Worm (Caenorhabditis elegans) whole organism, L4 larva: ENCODE data around the gene M142.5.

Experiments
- F37D6.2 ChIP-seq: sonication (generic microtip); optimal IDR thresholded peaks from 2 replicates; lab custom pipeline; 2016; ENCODE audit warnings: mild to moderate bottlenecking, missing genetic modification characterization, missing compliant biosample characterization
- Y75B8A.6 ChIP-seq: fragments of 200-800 bp; sonication (Bioruptor generic); IDR thresholded peaks from 2 replicates; pipeline ENCODE4 v1.3.6; 2022; ENCODE audit warnings: missing genetic modification reagents, missing genetic modification characterization, missing compliant biosample characterization
- ZK337.2 ChIP-seq: fragments of 200-800 bp; sonication (Bioruptor generic); IDR thresholded peaks from 2 replicates; pipeline ENCODE4 v1.3.6; 2022; ENCODE audit warnings: missing genetic modification reagents, missing genetic modification characterization, missing compliant biosample characterization
- aha-1 ChIP-seq: fragments of 150-350 bp; peaks from one replicate; lab custom pipeline; 2014; ENCODE audit warnings: missing biosample characterization, missing genetic modification characterization
- aly-2 ChIP-seq: sonication (generic microtip); optimal IDR thresholded peaks from 2 replicates; lab custom pipeline; 2018; ENCODE audit warnings: missing biosample characterization, missing genetic modification characterization
- attf-4 ChIP-seq: sonication (generic microtip); optimal IDR thresholded peaks from 3 replicates; lab custom pipeline; 2017; ENCODE audit warnings: missing biosample characterization, missing genetic modification characterization
- ceh-20 ChIP-seq: fragments of 200-800 bp; sonication (Bioruptor generic); IDR thresholded peaks from 2 replicates; pipeline ENCODE4 v1.3.6; 2022; ENCODE audit warnings: missing genetic modification reagents, missing genetic modification characterization, missing compliant biosample characterization
- ceh-28 ChIP-seq: fragments of 150-350 bp; optimal IDR thresholded peaks from 2 replicates; lab custom pipeline; 2014; ENCODE audit warnings: missing biosample characterization, missing genetic modification reagents, missing genetic modification characterization
- cey-2 ChIP-seq: sonication (generic microtip); optimal IDR thresholded peaks from 3 replicates; lab custom pipeline; 2017; ENCODE audit warnings: missing genetic modification characterization, mild to moderate bottlenecking, missing compliant biosample characterization, antibody characterized with exemption, borderline replicate concordance; ENCODE audit not compliant: insufficient read depth
- ctbp-1 ChIP-seq: fragments of 200-800 bp; sonication (Bioruptor generic); IDR thresholded peaks from 2 replicates; pipeline ENCODE4 v1.3.6; 2022; ENCODE audit warnings: missing genetic modification reagents, missing genetic modification characterization, missing compliant biosample characterization
- daf-16 ChIP-seq, 3 experiments: sonication (generic microtip); optimal IDR thresholded peaks; 2 replicates each; lab custom pipeline; 2016 to 2017; ENCODE audit warnings: missing genetic modification characterization in 3 of 3, missing genetic modification reagents in 3 of 3, mild to moderate bottlenecking in 2 of 3, missing compliant biosample characterization in 2 of 3, missing biosample characterization in 1 of 3, moderate library complexity in 1 of 3
- dmd-9 ChIP-seq: fragments of 200-800 bp; sonication (Bioruptor generic); IDR thresholded peaks from 2 replicates; pipeline ENCODE4 v1.3.6; 2022; ENCODE audit warnings: missing genetic modification reagents, missing genetic modification characterization, missing compliant biosample characterization
- duxl-1 ChIP-seq: sonication (generic microtip); optimal IDR thresholded peaks from 2 replicates; lab custom pipeline; 2016; ENCODE audit warnings: mild to moderate bottlenecking, missing genetic modification characterization, moderate library complexity, missing compliant biosample characterization; ENCODE audit not compliant: poor library complexity
- hif-1 ChIP-seq, 2 experiments: sonication (generic microtip); optimal IDR thresholded peaks; 2 replicates each; lab custom pipeline; 2016 to 2017; ENCODE audit warnings: missing compliant biosample characterization in 2 of 2, missing genetic modification characterization in 2 of 2, missing genetic modification reagents in 2 of 2, missing genotype in 2 of 2, mild to moderate bottlenecking in 1 of 2
- lin-15B ChIP-seq: fragments of 150-350 bp; sonication (generic microtip); optimal IDR thresholded peaks from 3 replicates; lab custom pipeline; 2014; ENCODE audit warnings: missing biosample characterization, missing genetic modification characterization
- lin-29 ChIP-seq: fragments of 200-800 bp; sonication (Bioruptor generic); IDR thresholded peaks from 2 replicates; pipeline ENCODE4 v1.3.6; 2022; ENCODE audit warnings: missing genetic modification reagents, missing genetic modification characterization, missing compliant biosample characterization
- lin-38 ChIP-seq: fragments of 200-800 bp; sonication (Bioruptor generic); IDR thresholded peaks from 2 replicates; pipeline ENCODE4 v1.3.6; 2022; ENCODE audit warnings: missing genetic modification reagents, missing genetic modification characterization, missing compliant biosample characterization
- lin-39 ChIP-seq: fragments of 150-350 bp; optimal IDR thresholded peaks from 2 replicates; lab custom pipeline; 2014; ENCODE audit warnings: missing biosample characterization, missing genetic modification reagents, missing genetic modification characterization
- lir-3 ChIP-seq: sonication (generic microtip); optimal IDR thresholded peaks from 2 replicates; lab custom pipeline; 2016; ENCODE audit warnings: mild to moderate bottlenecking, missing genetic modification characterization, missing compliant biosample characterization
- madf-5 ChIP-seq, 2 experiments: fragments of 200-800 bp; sonication (Bioruptor generic); IDR thresholded peaks; 2 replicates each; pipeline ENCODE4 v1.3.6; 2022; ENCODE audit warnings: missing compliant biosample characterization in 2 of 2, missing genetic modification characterization in 2 of 2
- madf-9 ChIP-seq: fragments of 200-800 bp; sonication (Bioruptor generic); conservative IDR thresholded peaks from 2 replicates; pipeline ENCODE4 v1.3.6; 2022; ENCODE audit warnings: missing genetic modification reagents, missing genetic modification characterization, missing compliant biosample characterization
- nhr-102 ChIP-seq: sonication (generic microtip); optimal IDR thresholded peaks from 2 replicates; lab custom pipeline; 2016; ENCODE audit warnings: mild to moderate bottlenecking, missing genetic modification characterization, moderate library complexity, missing compliant biosample characterization
- nhr-237 ChIP-seq: sonication (generic microtip); optimal IDR thresholded peaks from 2 replicates; lab custom pipeline; 2017; ENCODE audit warnings: missing biosample characterization, missing genetic modification characterization
- saeg-2 ChIP-seq: fragments of 200-800 bp; sonication (Bioruptor generic); IDR thresholded peaks from 2 replicates; pipeline ENCODE4 v1.3.6; 2022; ENCODE audit warnings: missing genetic modification reagents, missing genetic modification characterization, missing compliant biosample characterization
- set-16 ChIP-seq: fragments of 200-800 bp; sonication (Bioruptor generic); IDR thresholded peaks from 2 replicates; pipeline ENCODE4 v1.3.6; 2022; ENCODE audit warnings: missing genetic modification reagents, missing genetic modification characterization, missing compliant biosample characterization
- tra-1 ChIP-seq: fragments of 200-800 bp; sonication (Bioruptor generic); IDR thresholded peaks from 2 replicates; pipeline ENCODE4 v1.3.6; 2022; ENCODE audit warnings: missing genetic modification reagents, missing genetic modification characterization, missing compliant biosample characterization
- unc-39 ChIP-seq: sonication (generic microtip); optimal IDR thresholded peaks from 2 replicates; lab custom pipeline; 2017; ENCODE audit warnings: missing biosample characterization, missing genetic modification characterization
- unc-62 ChIP-seq, 3 experiments: fragments of 150-350 bp in 1 of 3; sonication (generic microtip); optimal IDR thresholded peaks in 2 of 3; peaks in 1 of 3; 1 replicate in 1 of 3; 2 replicates in 2 of 3; lab custom pipeline; 2014 to 2017; ENCODE audit warnings: missing biosample characterization in 3 of 3, missing genetic modification characterization in 3 of 3, missing genetic modification reagents in 3 of 3, missing genotype in 1 of 3
- zag-1 ChIP-seq: fragments of 150-350 bp; optimal IDR thresholded peaks from 2 replicates; lab custom pipeline; 2014; ENCODE audit warnings: missing biosample characterization, missing genetic modification characterization
- zip-11 ChIP-seq: fragments of 200-800 bp; sonication (Bioruptor generic); IDR thresholded peaks from 2 replicates; pipeline ENCODE4 v1.3.6; 2022; ENCODE audit warnings: missing genetic modification characterization, missing compliant biosample characterization
- ztf-7 ChIP-seq: fragments of 150-350 bp; optimal IDR thresholded peaks from 2 replicates; lab custom pipeline; 2014; ENCODE audit warnings: missing biosample characterization, missing genetic modification characterization

Gene M142.5

DNA sequence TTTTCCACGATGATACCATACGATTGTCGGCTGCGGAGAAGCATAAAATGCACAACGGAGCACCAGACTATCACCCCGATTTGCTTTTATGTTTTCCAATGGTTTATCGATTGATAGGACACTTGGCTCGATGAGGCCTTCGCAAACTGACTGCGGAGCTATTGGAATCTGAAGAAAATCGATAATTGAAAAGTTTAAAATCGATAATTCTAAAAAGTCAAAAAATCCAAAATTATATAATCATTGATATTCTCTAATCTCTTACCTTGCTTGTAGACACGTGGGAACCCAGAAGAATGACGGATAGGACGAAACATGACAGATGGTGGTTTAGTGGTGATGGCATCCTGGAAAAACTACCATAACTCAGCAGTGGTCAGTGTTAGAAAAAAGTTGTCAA, 22.2 kb downstream of the M142.5 start, which contains the start of gene zig-5:
Gene zig-5 (minus strand): TSS at position 349 of the 400 bp plus-strand sequence.
- TF ChIP-seq ceh-28 (tag; lab: Kevin White, UChicago): peak; percentile 81
- TF ChIP-seq ZK337.2: no peak

DNA sequence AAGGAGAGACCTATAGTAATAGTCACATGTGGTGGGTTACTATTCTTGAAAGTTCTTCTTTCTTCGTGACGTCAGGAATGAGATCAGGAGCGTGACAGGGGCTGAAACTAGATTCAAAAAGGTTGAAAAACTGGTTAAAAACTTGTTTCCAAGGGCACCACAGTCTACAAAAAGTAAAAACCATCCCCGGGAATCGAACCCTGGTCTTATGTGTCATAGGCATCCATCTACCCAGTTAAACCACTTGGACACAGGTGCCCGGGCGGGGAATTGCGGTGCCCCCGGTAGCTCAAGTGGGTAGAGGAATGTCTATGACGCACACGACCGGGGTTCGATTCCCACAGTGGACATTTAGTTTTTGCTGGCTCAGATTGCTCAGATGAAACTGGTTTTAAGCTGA, 26.2 kb downstream of the M142.5 start:
- peak; percentile 94 for TF ChIP-seq aha-1
- TF ChIP-seq tra-1: no peak
- TF ChIP-seq lin-38: 0 out of 2 replicates have a peak, but pooled peaks have one; percentile 15

DNA sequence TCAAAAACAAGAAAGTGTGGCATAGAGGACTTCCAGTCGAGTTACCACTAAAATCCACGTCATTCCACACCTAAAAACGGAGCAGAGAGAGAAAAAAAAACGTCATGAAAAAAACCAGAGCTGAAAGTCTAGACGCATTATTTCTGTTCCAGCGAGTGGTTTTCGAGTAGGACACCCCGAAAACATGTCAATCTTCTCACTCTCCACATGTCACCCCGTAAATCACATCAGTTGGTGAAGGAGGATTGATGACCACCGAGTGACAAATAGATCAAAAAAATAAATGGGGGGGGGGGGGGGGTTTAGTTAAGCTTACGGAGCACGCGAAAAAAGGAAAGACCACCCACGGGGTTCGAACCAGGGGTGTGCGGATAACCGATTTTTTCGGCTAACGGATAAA, 26.7 kb downstream of the M142.5 start:
- TF ChIP-seq lin-29 (GFP tag; lab: Robert Waterston, UW) (no peak), unc-62 (GFP tag; optimal IDR thresholded peaks at IDR 0.05 in 1 of 2; lab: Kevin White, UChicago) (peak in 1 of 2 experiments; percentile 93), unc-62 (tag; optimal IDR thresholded peaks at IDR 0.05; lab: Kevin White, UChicago) (no peak)

DNA sequence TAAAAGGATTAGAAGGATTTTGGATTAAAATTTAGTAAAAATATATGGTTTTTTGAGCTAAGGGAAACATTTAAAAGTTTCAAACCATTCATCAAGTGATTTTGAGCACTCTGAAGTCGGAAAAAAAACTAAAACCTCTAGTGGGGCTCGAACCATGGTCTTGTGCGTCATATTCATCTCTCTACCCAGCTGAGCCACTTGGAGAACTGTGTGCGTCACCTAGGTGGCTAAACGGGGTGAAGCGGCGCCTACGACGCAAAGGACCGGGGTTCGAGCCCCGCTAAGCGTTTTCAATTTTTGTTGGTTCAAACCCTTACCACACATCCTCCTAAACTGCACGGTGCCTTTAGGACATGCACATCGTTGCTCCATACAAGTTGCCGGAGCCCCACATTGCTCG, 29.4 kb downstream of the M142.5 start:
- TF ChIP-seq ztf-7 (tag; lab: Kevin White, UChicago) (no peak), madf-9 (GFP tag; lab: Robert Waterston, UW) (no peak), duxl-1 (no peak), lin-15B (tag; lab: Kevin White, UChicago) (no peak), nhr-237 (tag; lab: Kevin White, UChicago) (no peak), unc-39 (tag; lab: Kevin White, UChicago) (no peak), zag-1 (no peak), dmd-9 (GFP tag; lab: Robert Waterston, UW) (no peak), hif-1 (tag; optimal IDR thresholded peaks at IDR 0.05; lab: Kevin White, UChicago) (no peak), F37D6.2 (tag; lab: Kevin White, UChicago) (no peak), madf-5 (GFP tag; IDR thresholded peaks at IDR 0.05; lab: Robert Waterston, UW) (no peak), ceh-20 (GFP tag; lab: Robert Waterston, UW) (no peak), daf-16 (GFP tag; optimal IDR thresholded peaks at IDR 0.05; lab: Kevin White, UChicago) (no peak), daf-16 (tag; optimal IDR thresholded peaks at IDR 0.05; lab: Kevin White, UChicago) (no peak), aly-2 (tag; lab: Kevin White, UChicago) (no peak), ctbp-1 (GFP tag; lab: Robert Waterston, UW) (no peak), lin-39 (no peak), Y75B8A.6 (GFP tag; lab: Robert Waterston, UW) (no peak), lir-3 (no peak), attf-4 (no peak)

DNA sequence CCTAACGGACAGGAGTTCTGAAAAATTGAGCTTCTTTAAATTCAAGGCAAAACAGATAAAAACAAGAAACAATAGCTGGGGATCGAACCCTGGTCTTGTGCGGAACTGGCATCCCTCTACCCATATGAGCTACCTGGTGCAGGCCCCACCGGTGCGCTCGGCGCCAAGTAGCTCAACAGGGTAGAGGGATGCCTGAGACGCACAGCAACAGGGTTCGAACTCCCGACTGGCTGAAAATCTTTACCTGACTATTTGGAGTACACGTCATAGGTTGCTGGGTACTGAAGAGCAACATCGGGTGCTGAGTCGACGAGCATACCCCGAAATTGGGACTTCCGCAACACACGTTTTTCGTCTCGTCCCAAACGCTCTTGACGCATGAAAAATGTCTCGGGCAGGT, 31.9 kb downstream of the M142.5 start:
- TF ChIP-seq set-16: peak; percentile 40; the same call in 1 of the 2 replicates
- TF ChIP-seq saeg-2: 0 out of 2 replicates have a peak, but pooled peaks have one; percentile 44
- TF ChIP-seq aha-1: no peak

DNA sequence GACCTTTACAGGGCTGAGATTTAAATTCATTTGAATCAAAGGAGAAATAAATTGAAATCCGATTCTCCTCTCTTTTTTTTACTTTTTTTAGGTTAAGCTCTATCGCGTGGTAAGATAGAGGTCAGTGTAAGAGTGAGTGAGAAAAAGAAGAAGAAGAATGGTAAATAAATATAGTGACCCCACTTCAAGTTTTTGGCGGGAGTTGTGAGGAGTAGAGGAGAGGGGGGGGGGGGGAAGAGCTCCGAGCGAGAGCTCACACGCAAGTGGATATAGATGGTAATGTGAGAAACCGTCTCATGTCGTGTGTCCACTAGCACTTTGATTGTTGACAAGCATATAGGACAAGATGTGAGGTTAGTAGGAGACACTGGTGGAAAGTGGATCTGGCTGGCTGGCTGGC, 36.0 kb downstream of the M142.5 start, which contains the start of gene W05B2.2:
Gene W05B2.2 (minus strand): TSS at position 101 of the 400 bp plus-strand sequence.
- TF ChIP-seq nhr-102 (tag; lab: Kevin White, UChicago) (no peak), cey-2 (tag; lab: Kevin White, UChicago) (no peak), zip-11 (no peak)
